Worm (Caenorhabditis elegans) whole organism, young adult: ENCODE measurements around the gene lpr-6.

Source experiments
- ama-1 ChIP-seq, 3 experiments: fragments of 150-350 bp in 1 of 3; sonication (generic microtip) in 2 of 3; optimal IDR thresholded peaks; 2 replicates each; lab custom pipeline; 2014 to 2018; ENCODE audit warnings: missing biosample characterization in 2 of 3, missing genetic modification characterization in 2 of 3, missing genetic modification reagents in 2 of 3
- dpl-1 ChIP-seq: fragments of 150-350 bp; optimal IDR thresholded peaks from 2 replicates; lab custom pipeline; 2014; ENCODE audit warnings: missing biosample characterization, missing genetic modification reagents, missing genetic modification characterization

DNA sequence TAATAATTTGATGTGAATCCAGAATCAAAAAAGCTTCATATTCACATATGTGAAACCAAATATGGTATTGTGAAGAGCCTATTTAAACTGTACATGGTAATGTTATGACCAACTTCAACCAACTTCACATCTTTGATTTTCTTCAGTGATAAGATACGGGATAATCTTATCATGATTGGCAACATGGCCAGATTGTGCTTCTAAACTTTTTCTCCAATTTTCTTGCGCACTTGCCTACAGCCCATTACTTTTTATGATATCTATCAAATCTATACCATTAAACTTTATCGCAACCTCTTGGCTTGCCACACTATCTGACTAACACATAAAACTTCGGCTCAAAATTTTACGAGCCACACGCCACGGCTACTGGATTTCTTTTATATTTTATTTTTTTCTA lies 27.4 kb upstream of the lpr-6 start:
- TF ChIP-seq dpl-1 (no peak), ama-1 (optimal IDR thresholded peaks at IDR 0.05; lab: Kevin White, UChicago) (no peak), ama-1 (GFP tag; optimal IDR thresholded peaks at IDR 0.05; lab: Kevin White, UChicago) (no peak)
